Worm (Caenorhabditis elegans) whole organism, late embryonic: ENCODE measurements around the gene sre-12.

Source experiments
- C38D4.7 ChIP-seq: fragments of 200-800 bp; sonication (Bioruptor generic); optimal IDR thresholded peaks from 2 replicates; lab custom pipeline; 2018; ENCODE audit warnings: mild to moderate bottlenecking, missing genetic modification characterization, moderate library complexity, missing compliant biosample characterization
- K09A11.1 ChIP-seq: sonication (generic microtip); optimal IDR thresholded peaks from 2 replicates; lab custom pipeline; 2017; ENCODE audit warnings: antibody characterized with exemption, mild to moderate bottlenecking, missing genetic modification characterization, missing compliant biosample characterization; ENCODE audit not compliant: insufficient read depth
- T23F11.4 ChIP-seq: fragments of 200-800 bp; sonication (Bioruptor generic); optimal IDR thresholded peaks from 2 replicates; lab custom pipeline; 2018; ENCODE audit warnings: mild to moderate bottlenecking, missing genetic modification characterization, missing compliant biosample characterization
- Y22D7AL.16 ChIP-seq: sonication (generic microtip); optimal IDR thresholded peaks from 2 replicates; lab custom pipeline; 2016; ENCODE audit warnings: missing genetic modification characterization, missing compliant biosample characterization
- ceh-14 ChIP-seq: sonication (generic microtip); optimal IDR thresholded peaks from 2 replicates; lab custom pipeline; 2016; ENCODE audit warnings: missing genotype, missing genetic modification characterization, missing compliant biosample characterization
- ceh-18 ChIP-seq: sonication (generic microtip); optimal IDR thresholded peaks from 2 replicates; lab custom pipeline; 2016; ENCODE audit warnings: missing genetic modification characterization, missing compliant biosample characterization
- ceh-19 ChIP-seq: fragments of 200-800 bp; sonication (Bioruptor generic); optimal IDR thresholded peaks from 2 replicates; lab custom pipeline; 2018; ENCODE audit warnings: mild to moderate bottlenecking, missing genetic modification characterization, missing compliant biosample characterization
- ceh-2 ChIP-seq: sonication (generic microtip); optimal IDR thresholded peaks from 2 replicates; lab custom pipeline; 2016; ENCODE audit warnings: missing genotype, missing genetic modification characterization, missing compliant biosample characterization
- ceh-22 ChIP-seq: sonication (generic microtip); optimal IDR thresholded peaks from 2 replicates; lab custom pipeline; 2017; ENCODE audit warnings: missing biosample characterization, missing genetic modification characterization
- ceh-24 ChIP-seq: sonication (generic microtip); optimal IDR thresholded peaks from 2 replicates; lab custom pipeline; 2016; ENCODE audit warnings: mild to moderate bottlenecking, missing genetic modification characterization, missing compliant biosample characterization
- ceh-31 ChIP-seq: sonication (generic microtip); optimal IDR thresholded peaks from 2 replicates; lab custom pipeline; 2016; ENCODE audit warnings: missing genetic modification characterization, missing compliant biosample characterization
- ceh-45 ChIP-seq: fragments of 200-800 bp; sonication (Bioruptor generic); IDR thresholded peaks from 2 replicates; pipeline ENCODE4 v1.3.6; 2022; ENCODE audit warnings: missing genetic modification reagents, missing genetic modification characterization, missing compliant biosample characterization
- ceh-6 ChIP-seq: fragments of 200-800 bp; sonication (Bioruptor generic); optimal IDR thresholded peaks from 2 replicates; lab custom pipeline; 2018; ENCODE audit warnings: mild to moderate bottlenecking, missing genetic modification characterization, missing compliant biosample characterization
- che-1 ChIP-seq: sonication (generic microtip); optimal IDR thresholded peaks from 2 replicates; lab custom pipeline; 2016; ENCODE audit warnings: mild to moderate bottlenecking, missing genetic modification characterization, missing compliant biosample characterization
- dmd-4 ChIP-seq: sonication (generic microtip); optimal IDR thresholded peaks from 2 replicates; lab custom pipeline; 2016; ENCODE audit warnings: borderline replicate concordance, missing genetic modification characterization, missing compliant biosample characterization
- elt-2 ChIP-seq: sonication (generic microtip); optimal IDR thresholded peaks from 2 replicates; lab custom pipeline; 2016; ENCODE audit warnings: missing genetic modification reagents, missing genetic modification characterization, missing compliant biosample characterization
- ets-4 ChIP-seq: sonication (generic microtip); optimal IDR thresholded peaks from 2 replicates; lab custom pipeline; 2016; ENCODE audit warnings: missing genetic modification characterization, missing compliant biosample characterization
- hlh-15 ChIP-seq: sonication (generic microtip); optimal IDR thresholded peaks from 2 replicates; lab custom pipeline; 2016; ENCODE audit warnings: missing genetic modification characterization, missing compliant biosample characterization
- hlh-6 ChIP-seq: sonication (generic microtip); optimal IDR thresholded peaks from 2 replicates; lab custom pipeline; 2016; ENCODE audit warnings: missing genotype, missing genetic modification characterization, missing compliant biosample characterization
- hlh-8 ChIP-seq: sonication (generic microtip); optimal IDR thresholded peaks from 2 replicates; lab custom pipeline; 2016; ENCODE audit warnings: missing genotype, missing genetic modification characterization, missing compliant biosample characterization
- lim-6 ChIP-seq: sonication (generic microtip); optimal IDR thresholded peaks from 2 replicates; lab custom pipeline; 2016; ENCODE audit warnings: missing genetic modification characterization, missing compliant biosample characterization
- madf-2 ChIP-seq: sonication (generic microtip); optimal IDR thresholded peaks from 2 replicates; lab custom pipeline; 2017; ENCODE audit warnings: missing genetic modification characterization, missing compliant biosample characterization
- mec-3 ChIP-seq: sonication (generic microtip); optimal IDR thresholded peaks from 2 replicates; lab custom pipeline; 2016; ENCODE audit warnings: borderline replicate concordance, missing genetic modification characterization, missing compliant biosample characterization
- nfya-1 ChIP-seq: sonication (generic microtip); optimal IDR thresholded peaks from 2 replicates; lab custom pipeline; 2017; ENCODE audit warnings: missing genetic modification characterization, mild to moderate bottlenecking, missing compliant biosample characterization, antibody characterized with exemption, moderate library complexity
- nhr-11 ChIP-seq: fragments of 150-350 bp; optimal IDR thresholded peaks from 2 replicates; lab custom pipeline; 2014; ENCODE audit warnings: missing biosample characterization, missing genetic modification characterization
- nhr-232 ChIP-seq: sonication (generic microtip); optimal IDR thresholded peaks from 2 replicates; lab custom pipeline; 2016; ENCODE audit warnings: missing genetic modification characterization, missing compliant biosample characterization
- npax-4 ChIP-seq: sonication (generic microtip); optimal IDR thresholded peaks from 2 replicates; lab custom pipeline; 2016; ENCODE audit warnings: missing genetic modification characterization, missing compliant biosample characterization
- odd-2 ChIP-seq: sonication (generic microtip); optimal IDR thresholded peaks from 2 replicates; lab custom pipeline; 2017; ENCODE audit warnings: antibody characterized with exemption, mild to moderate bottlenecking, missing genetic modification characterization, missing compliant biosample characterization
- pag-3 ChIP-seq: sonication (generic microtip); optimal IDR thresholded peaks from 2 replicates; lab custom pipeline; 2016; ENCODE audit warnings: missing compliant biosample characterization, missing genetic modification characterization, borderline replicate concordance
- pat-9 ChIP-seq: fragments of 200-800 bp; sonication (Bioruptor generic); optimal IDR thresholded peaks from 2 replicates; lab custom pipeline; 2018; ENCODE audit warnings: mild to moderate bottlenecking, missing genetic modification characterization, moderate library complexity, missing compliant biosample characterization
- pha-4 ChIP-seq: fragments of 150-350 bp; optimal IDR thresholded peaks from 2 replicates; lab custom pipeline; 2018; ENCODE audit warnings: missing biosample characterization, missing genetic modification reagents, missing genetic modification characterization
- pqm-1 ChIP-seq: sonication (generic microtip); optimal IDR thresholded peaks from 2 replicates; lab custom pipeline; 2016; ENCODE audit warnings: missing genetic modification characterization, missing compliant biosample characterization
- pros-1 ChIP-seq: fragments of 150-350 bp; optimal IDR thresholded peaks from 2 replicates; lab custom pipeline; 2014; ENCODE audit warnings: missing biosample characterization, missing genetic modification reagents, missing genetic modification characterization
- ref-2 ChIP-seq: sonication (generic microtip); optimal IDR thresholded peaks from 2 replicates; lab custom pipeline; 2016; ENCODE audit warnings: missing genetic modification characterization, missing compliant biosample characterization
- rnt-1 ChIP-seq: sonication (generic microtip); optimal IDR thresholded peaks from 2 replicates; lab custom pipeline; 2016; ENCODE audit warnings: missing genetic modification characterization, missing compliant biosample characterization
- sox-2 ChIP-seq: fragments of 200-800 bp; sonication (Bioruptor generic); IDR thresholded peaks from 2 replicates; pipeline ENCODE4 v1.3.6; 2022; ENCODE audit warnings: missing genetic modification reagents, missing genetic modification characterization, missing compliant biosample characterization
- sox-4 ChIP-seq: sonication (generic microtip); optimal IDR thresholded peaks from 2 replicates; lab custom pipeline; 2017; ENCODE audit warnings: mild to moderate bottlenecking, missing genetic modification characterization, inconsistent platforms, missing compliant biosample characterization
- ttx-3 ChIP-seq: sonication (generic microtip); optimal IDR thresholded peaks from 2 replicates; lab custom pipeline; 2016; ENCODE audit warnings: missing genetic modification reagents, missing genetic modification characterization, missing compliant biosample characterization
- unc-55 ChIP-seq: sonication (generic microtip); optimal IDR thresholded peaks from 2 replicates; lab custom pipeline; 2017; ENCODE audit warnings: missing biosample characterization, missing genetic modification reagents, missing genetic modification characterization
- zip-5 ChIP-seq: sonication (generic microtip); optimal IDR thresholded peaks from 2 replicates; lab custom pipeline; 2016; ENCODE audit warnings: missing genetic modification characterization, missing compliant biosample characterization
- ztf-16 ChIP-seq: sonication (generic microtip); optimal IDR thresholded peaks from 2 replicates; lab custom pipeline; 2017; ENCODE audit warnings: missing genetic modification characterization, missing compliant biosample characterization

The sre-12 gene

ce11 chrV:6976047-6976446, 2.9 kb downstream of the sre-12 start, which contains the start of gene srx-16:
Gene srx-16 (plus strand): TSS chrV:6976347.
- no peak for TF ChIP-seq ceh-19 (GFP tag; lab: Kevin White, UChicago)
- no peak for TF ChIP-seq ceh-45 (GFP tag; lab: Robert Waterston, UW)
- no peak for TF ChIP-seq hlh-15
- TF ChIP-seq sox-2: no peak
- no peak for TF ChIP-seq C38D4.7 (GFP tag; lab: Kevin White, UChicago)
- no peak for TF ChIP-seq nfya-1 (tag; lab: Kevin White, UChicago)
- no peak for TF ChIP-seq pag-3 (tag; lab: Kevin White, UChicago)
- no peak for TF ChIP-seq che-1
- TF ChIP-seq mec-3 (tag; lab: Kevin White, UChicago): no peak
- TF ChIP-seq Y22D7AL.16 (tag; lab: Kevin White, UChicago): no peak
- TF ChIP-seq ets-4: no peak
- TF ChIP-seq, all 69 proteins: peak for 0

- TF ChIP-seq ceh-31 (tag; lab: Kevin White, UChicago): no peak
- no peak for TF ChIP-seq mec-3 (tag; lab: Kevin White, UChicago)
- no peak for TF ChIP-seq pha-4 (tag; lab: Kevin White, UChicago)
- TF ChIP-seq ref-2 (tag; lab: Kevin White, UChicago): no peak
- no peak for TF ChIP-seq nfya-1 (tag; lab: Kevin White, UChicago)
- TF ChIP-seq nhr-232: no peak
These were observed 7.4 kb downstream of the sre-12 start, which contains the start of gene srx-59 for ce11 chrV:6971567-6971966. Gene srx-59 (plus strand): TSS chrV:6971867.

- peak; percentile 30 for TF ChIP-seq unc-55
- no peak for TF ChIP-seq ceh-45 (GFP tag; lab: Robert Waterston, UW)
- TF ChIP-seq ceh-6: no peak
- no peak for TF ChIP-seq rnt-1 (tag; lab: Kevin White, UChicago)
- TF ChIP-seq nhr-232: no peak
- no peak for TF ChIP-seq madf-2 (tag; lab: Kevin White, UChicago)
- no peak for TF ChIP-seq zip-5 (tag; lab: Kevin White, UChicago)
- no peak for TF ChIP-seq elt-2 (tag; lab: Kevin White, UChicago)
- no peak for TF ChIP-seq ceh-22 (tag; lab: Kevin White, UChicago)
- no peak for TF ChIP-seq ets-4
- TF ChIP-seq ceh-31 (tag; lab: Kevin White, UChicago): no peak
- no peak for TF ChIP-seq ceh-14 (tag; lab: Kevin White, UChicago)
- no peak for TF ChIP-seq ceh-24 (tag; lab: Kevin White, UChicago)
- peak; percentile 11 for TF ChIP-seq nfya-1 (tag; lab: Kevin White, UChicago)
- peak; percentile 57 for TF ChIP-seq pros-1 (tag; lab: Kevin White, UChicago)
- TF ChIP-seq K09A11.1 (tag; lab: Kevin White, UChicago): no peak
- TF ChIP-seq pqm-1 (tag; lab: Kevin White, UChicago): no peak
- TF ChIP-seq ref-2 (tag; lab: Kevin White, UChicago): no peak
- no peak for TF ChIP-seq C38D4.7 (GFP tag; lab: Kevin White, UChicago)
- TF ChIP-seq hlh-8: no peak
- TF ChIP-seq T23F11.4 (GFP tag; lab: Kevin White, UChicago): no peak
These were observed 8.9 kb downstream of the sre-12 start, which contains the start of gene ptr-15 for ce11 chrV:6969950-6970532. Gene ptr-15 (minus strand): TSS chrV:6970000.

- no peak for TF ChIP-seq hlh-15
- no peak for TF ChIP-seq ceh-31 (tag; lab: Kevin White, UChicago)
- no peak for TF ChIP-seq che-1
- TF ChIP-seq ceh-2: no peak
- TF ChIP-seq nhr-232: no peak
- TF ChIP-seq pat-9: no peak
- no peak for TF ChIP-seq ztf-16
- no peak for TF ChIP-seq sox-4 (tag; lab: Kevin White, UChicago)
- no peak for TF ChIP-seq hlh-6 (tag; lab: Kevin White, UChicago)
- TF ChIP-seq lim-6 (tag; lab: Kevin White, UChicago): no peak
- no peak for TF ChIP-seq sox-2
- TF ChIP-seq ttx-3: no peak
- no peak for TF ChIP-seq mec-3 (tag; lab: Kevin White, UChicago)
- no peak for TF ChIP-seq npax-4 (tag; lab: Kevin White, UChicago)
- TF ChIP-seq nhr-11 (tag; lab: Kevin White, UChicago): no peak
- no peak for TF ChIP-seq ets-4
- no peak for TF ChIP-seq dmd-4 (tag; lab: Kevin White, UChicago)
- TF ChIP-seq odd-2 (tag; lab: Kevin White, UChicago): no peak
- no peak for TF ChIP-seq ceh-18
- TF ChIP-seq ceh-14 (tag; lab: Kevin White, UChicago): no peak
These were observed 22.7 kb downstream of the sre-12 start, which contains the start of gene mec-1 for ce11 chrV:6956237-6956636. Gene mec-1 (plus strand): TSS chrV:6956537.
